Worm (Caenorhabditis elegans): ENCODE results near the gene twk-21.

DNA sequence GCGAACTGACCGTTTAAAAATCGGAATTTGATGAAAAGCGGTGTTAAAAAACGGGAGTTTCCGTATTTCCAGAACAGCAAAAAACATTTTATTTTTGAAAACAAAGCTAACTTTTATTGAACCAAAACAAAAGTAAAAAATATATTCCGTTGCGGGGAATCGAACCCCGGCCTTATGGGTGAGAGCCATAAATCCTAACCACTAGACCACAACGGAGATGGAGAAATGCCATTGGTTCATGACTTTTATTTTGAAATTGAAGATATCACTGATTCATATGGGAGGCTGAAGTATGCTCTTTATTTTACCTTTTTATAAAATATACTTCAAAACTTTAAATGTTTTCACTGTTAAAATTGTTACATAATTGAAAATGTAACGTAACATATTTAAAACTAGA lies 14.5 kb upstream of the twk-21 start:
- no peak for TF ChIP-seq nhr-11 (tag; optimal IDR thresholded peaks at IDR 0.05)
- TF ChIP-seq F13H6.1 (tag; optimal IDR thresholded peaks at IDR 0.05): no peak
- TF ChIP-seq pax-1 (tag; optimal IDR thresholded peaks at IDR 0.05): no peak
- TF ChIP-seq fax-1 (tag; optimal IDR thresholded peaks at IDR 0.05): no peak
- TF ChIP-seq gmeb-2 (tag; optimal IDR thresholded peaks at IDR 0.05): no peak
- no peak for TF ChIP-seq madf-2 (tag; optimal IDR thresholded peaks at IDR 0.05)
- TF ChIP-seq zip-5 (tag; optimal IDR thresholded peaks at IDR 0.05): no peak
- no peak for TF ChIP-seq ceh-30 (tag; optimal IDR thresholded peaks at IDR 0.05)
- no peak for TF ChIP-seq K02D7.2 (tag; optimal IDR thresholded peaks at IDR 0.05)
- TF ChIP-seq hlh-6 (tag; optimal IDR thresholded peaks at IDR 0.05): no peak
